Worm (Caenorhabditis elegans): ENCODE results near the gene fbxa-192.

ce11 chrV:17607797-17608196 is 42.5 kb downstream of the fbxa-192 start, which contains the start of gene srz-91:
- TF ChIP-seq ztf-11 (tag; optimal IDR thresholded peaks at IDR 0.05) (no peak), skn-1 (tag; optimal IDR thresholded peaks at IDR 0.05) (no peak), fkh-10 (GFP tag; optimal IDR thresholded peaks at IDR 0.05) (no peak), nhr-237 (tag; optimal IDR thresholded peaks at IDR 0.05) (no peak), nhr-28 (tag; optimal IDR thresholded peaks at IDR 0.05) (no peak), xbp-1 (tag; optimal IDR thresholded peaks at IDR 0.05) (no peak), ama-1 (optimal IDR thresholded peaks at IDR 0.05) (no peak), fos-1 (tag; optimal IDR thresholded peaks at IDR 0.05) (no peak), zag-1 (tag; optimal IDR thresholded peaks at IDR 0.05) (no peak), tbx-2 (tag; optimal IDR thresholded peaks at IDR 0.05) (no peak), nhr-90 (tag; optimal IDR thresholded peaks at IDR 0.05; ENCODE audit: poor library complexity) (no peak), egl-27 (tag; optimal IDR thresholded peaks at IDR 0.05) (no peak), ztf-4 (tag; optimal IDR thresholded peaks at IDR 0.05) (no peak), vab-15 (tag; optimal IDR thresholded peaks at IDR 0.05) (no peak)

Data from whole organism, L1 larva.